Fruit fly (Drosophila melanogaster) whole organism, embryonic: Measurements from ENCODE around the gene CG4733.

ENCODE experiments used
- Aef1 ChIP-seq: fragments of 200-800 bp; sonication (Bioruptor generic); IDR thresholded peaks from 3 replicates; pipeline ENCODE4 v1.3.6; 2022; ENCODE audit warnings: missing biosample characterization, missing genetic modification characterization
- CG10959 ChIP-seq: fragments of 200-800 bp; sonication (Bioruptor generic); IDR thresholded peaks from 2 replicates; pipeline ENCODE4 v1.3.6; 2022; ENCODE audit warnings: missing biosample characterization, missing genetic modification characterization
- CG12769 ChIP-seq: fragments of 200-800 bp; sonication (Bioruptor generic); optimal IDR thresholded peaks from 2 replicates; lab custom pipeline; 2019; ENCODE audit warnings: missing biosample characterization, mild to moderate bottlenecking, missing genetic modification characterization, moderate library complexity
- CG13296 ChIP-seq: fragments of 200-800 bp; sonication (Bioruptor generic); optimal IDR thresholded peaks from 3 replicates; lab custom pipeline; 2018; ENCODE audit warnings: missing biosample characterization, mild to moderate bottlenecking, missing genetic modification characterization
- CG14860 ChIP-seq: fragments of 200-800 bp; sonication (Bioruptor generic); IDR thresholded peaks from 3 replicates; pipeline ENCODE4 v1.3.6; 2022; ENCODE audit warnings: missing biosample characterization, missing genetic modification characterization; ENCODE audit not compliant: partially characterized antibody
- CG18011 ChIP-seq: fragments of 200-800 bp; sonication (Bioruptor generic); optimal IDR thresholded peaks from 2 replicates; lab custom pipeline; 2017; ENCODE audit warnings: missing biosample characterization, missing genetic modification characterization, mild to moderate bottlenecking, moderate library complexity, missing genotype
- CG2202 ChIP-seq: fragments of 200-800 bp; sonication (Bioruptor generic); optimal IDR thresholded peaks from 2 replicates; lab custom pipeline; 2018; ENCODE audit warnings: missing biosample characterization, mild to moderate bottlenecking, missing genetic modification characterization
- CG3065 ChIP-seq: fragments of 200-800 bp; sonication (Bioruptor generic); optimal IDR thresholded peaks from 2 replicates; lab custom pipeline; 2016; ENCODE audit warnings: missing biosample characterization, missing genetic modification characterization
- CG32772 ChIP-seq: fragments of 200-800 bp; sonication (Bioruptor generic); IDR thresholded peaks from 2 replicates; pipeline ENCODE4 v1.3.6; 2022; ENCODE audit warnings: missing biosample characterization, missing genetic modification characterization
- CG33213 ChIP-seq: fragments of 200-800 bp; sonication (Bioruptor generic); optimal IDR thresholded peaks from 3 replicates; lab custom pipeline; 2016; ENCODE audit warnings: missing biosample characterization, missing genetic modification characterization
- CG34376 ChIP-seq: fragments of 200-800 bp; sonication (Bioruptor generic); optimal IDR thresholded peaks from 2 replicates; lab custom pipeline; 2018; ENCODE audit warnings: missing biosample characterization, mild to moderate bottlenecking, missing genetic modification characterization
- CG4404 ChIP-seq: fragments of 200-800 bp; sonication (Bioruptor generic); IDR thresholded peaks from 2 replicates; pipeline ENCODE4 v1.3.6; 2022; ENCODE audit warnings: missing biosample characterization, missing genetic modification characterization
- CG6654 ChIP-seq: fragments of 200-800 bp; sonication (Bioruptor generic); optimal IDR thresholded peaks from 2 replicates; lab custom pipeline; 2017; ENCODE audit warnings: missing biosample characterization, mild to moderate bottlenecking, missing genetic modification characterization
- CG6765 ChIP-seq: fragments of 200-800 bp; sonication (Bioruptor generic); optimal IDR thresholded peaks from 3 replicates; lab custom pipeline; 2017; ENCODE audit warnings: missing biosample characterization, mild to moderate bottlenecking, missing genetic modification characterization
- CG7357 ChIP-seq: fragments of 200-800 bp; sonication (Bioruptor generic); IDR thresholded peaks from 3 replicates; pipeline ENCODE4 v1.3.6; 2022; ENCODE audit warnings: missing biosample characterization, missing genetic modification characterization
- CG7839 ChIP-seq: fragments of 200-800 bp; sonication (Bioruptor generic); optimal IDR thresholded peaks from 3 replicates; lab custom pipeline; 2018; ENCODE audit warnings: missing biosample characterization, mild to moderate bottlenecking, missing genetic modification characterization, moderate library complexity
- CG7928 ChIP-seq: fragments of 200-800 bp; sonication (Bioruptor generic); optimal IDR thresholded peaks from 2 replicates; lab custom pipeline; 2017; ENCODE audit warnings: missing biosample characterization, mild to moderate bottlenecking, missing genetic modification characterization
- Deaf1 ChIP-seq: fragments of 200-800 bp; optimal IDR thresholded peaks from 3 replicates; lab custom pipeline; 2019; ENCODE audit warnings: missing biosample characterization, mild to moderate bottlenecking, missing genetic modification characterization, moderate library complexity
- Dek ChIP-seq: fragments of 200-800 bp; sonication (Bioruptor generic); optimal IDR thresholded peaks from 3 replicates; lab custom pipeline; 2019; ENCODE audit warnings: missing biosample characterization, mild to moderate bottlenecking, missing genetic modification characterization, moderate library complexity
- Doc2 ChIP-seq: fragments of 200-800 bp; sonication (Bioruptor generic); IDR thresholded peaks from 2 replicates; pipeline ENCODE4 v1.3.6; 2022; ENCODE audit warnings: missing biosample characterization, missing genetic modification characterization
- Dp ChIP-seq: fragments of 200-800 bp; sonication (Bioruptor generic); optimal IDR thresholded peaks from 2 replicates; lab custom pipeline; 2018; ENCODE audit warnings: missing biosample characterization, mild to moderate bottlenecking, missing genetic modification characterization, moderate library complexity
- Dref ChIP-seq: fragments of 200-800 bp; sonication (Bioruptor generic); IDR thresholded peaks from 2 replicates; pipeline ENCODE4 v1.3.6; 2022; ENCODE audit warnings: missing biosample characterization, missing genetic modification characterization
- ERR ChIP-seq: fragments of 200-800 bp; sonication (Bioruptor generic); optimal IDR thresholded peaks from 2 replicates; lab custom pipeline; 2016; ENCODE audit warnings: missing biosample characterization, missing genetic modification characterization
- Elba2 ChIP-seq: fragments of 200-800 bp; sonication (Bioruptor generic); optimal IDR thresholded peaks from 3 replicates; lab custom pipeline; 2016; ENCODE audit warnings: missing biosample characterization, missing genetic modification characterization
- GATAe ChIP-seq: fragments of 200-800 bp; sonication (Bioruptor generic); conservative IDR thresholded peaks from 2 replicates; pipeline ENCODE4 v1.3.6; 2022; ENCODE audit warnings: missing biosample characterization, missing genetic modification characterization
- HLH54F ChIP-seq: fragments of 200-800 bp; sonication (Bioruptor generic); optimal IDR thresholded peaks from 3 replicates; lab custom pipeline; 2016; ENCODE audit warnings: missing biosample characterization, missing genetic modification characterization
- Hmr ChIP-seq: fragments of 200-800 bp; sonication (Bioruptor generic); optimal IDR thresholded peaks from 3 replicates; lab custom pipeline; 2017; ENCODE audit warnings: mild to moderate bottlenecking, missing biosample characterization, missing genetic modification reagents, missing genetic modification characterization
- Hr3 ChIP-seq: fragments of 200-800 bp; sonication (Bioruptor generic); optimal IDR thresholded peaks from 3 replicates; lab custom pipeline; 2016; ENCODE audit warnings: missing biosample characterization, missing genetic modification characterization
- Hr39 ChIP-seq: fragments of >200 bp; optimal IDR thresholded peaks from 2 replicates; lab custom pipeline; 2017
- MBD-R2 ChIP-seq: fragments of 200-800 bp; sonication (Bioruptor generic); IDR thresholded peaks from 2 replicates; pipeline ENCODE4 v1.3.6; 2022; ENCODE audit warnings: missing biosample characterization, missing genetic modification characterization
- MTF-1 ChIP-seq: fragments of 200-800 bp; sonication (Bioruptor generic); optimal IDR thresholded peaks from 2 replicates; lab custom pipeline; 2018; ENCODE audit warnings: missing biosample characterization, mild to moderate bottlenecking, missing genetic modification characterization, borderline replicate concordance
- Mad ChIP-seq: fragments of 200-800 bp; sonication (Bioruptor generic); optimal IDR thresholded peaks from 2 replicates; lab custom pipeline; 2016; ENCODE audit warnings: missing biosample characterization, missing genetic modification characterization
- Optix ChIP-seq: fragments of 200-800 bp; sonication (Bioruptor generic); IDR thresholded peaks from 3 replicates; pipeline ENCODE4 v1.3.6; 2022; ENCODE audit warnings: missing biosample characterization, missing genetic modification characterization
- Six4 ChIP-seq: fragments of 200-800 bp; sonication (Bioruptor generic); optimal IDR thresholded peaks from 2 replicates; lab custom pipeline; 2016; ENCODE audit warnings: missing biosample characterization, missing genetic modification characterization
- Sox102F ChIP-seq: fragments of 200-800 bp; sonication (Bioruptor generic); optimal IDR thresholded peaks from 2 replicates; lab custom pipeline; 2018; ENCODE audit warnings: missing biosample characterization, mild to moderate bottlenecking, missing genetic modification characterization, moderate library complexity
- Taf1 ChIP-seq: fragments of 200-800 bp; sonication (Bioruptor generic); IDR thresholded peaks from 2 replicates; pipeline ENCODE4 v1.3.6; 2022; ENCODE audit warnings: missing biosample characterization, missing genetic modification characterization
- aop ChIP-seq: fragments of 200-800 bp; sonication (Bioruptor generic); IDR thresholded peaks from 2 replicates; pipeline ENCODE4 v1.3.6; 2022; ENCODE audit warnings: missing biosample characterization, missing genetic modification characterization
- bab2 ChIP-seq: fragments of 200-800 bp; sonication (Bioruptor generic); optimal IDR thresholded peaks from 2 replicates; lab custom pipeline; 2016; ENCODE audit warnings: missing biosample characterization, missing genetic modification characterization
- bowl ChIP-seq: fragments of 200-800 bp; sonication (Bioruptor generic); IDR thresholded peaks from 2 replicates; pipeline ENCODE4 v1.3.6; 2022; ENCODE audit warnings: missing biosample characterization, missing genetic modification characterization
- btn ChIP-seq: fragments of 200-800 bp; sonication (Bioruptor generic); optimal IDR thresholded peaks from 2 replicates; lab custom pipeline; 2016; ENCODE audit warnings: missing biosample characterization, missing genetic modification characterization
- ci ChIP-seq: fragments of 200-800 bp; sonication (Bioruptor generic); IDR thresholded peaks from 3 replicates; pipeline ENCODE4 v1.3.6; 2022; ENCODE audit warnings: missing biosample characterization, missing genetic modification characterization
- grau ChIP-seq: fragments of 200-800 bp; optimal IDR thresholded peaks from 3 replicates; lab custom pipeline; 2019; ENCODE audit warnings: missing biosample characterization, mild to moderate bottlenecking, missing genetic modification characterization, moderate library complexity
- gro ChIP-seq: fragments of 200-800 bp; sonication (Bioruptor generic); optimal IDR thresholded peaks from 2 replicates; lab custom pipeline; 2016; ENCODE audit warnings: missing biosample characterization, missing genetic modification characterization
- gsb-n ChIP-seq: fragments of 200-800 bp; sonication (Bioruptor generic); optimal IDR thresholded peaks from 3 replicates; lab custom pipeline; 2018; ENCODE audit warnings: missing biosample characterization, mild to moderate bottlenecking, missing genetic modification characterization
- lab ChIP-seq: fragments of 200-800 bp; sonication (Bioruptor generic); optimal IDR thresholded peaks from 3 replicates; lab custom pipeline; 2017; ENCODE audit warnings: missing biosample characterization, missing genetic modification characterization, mild to moderate bottlenecking, moderate library complexity, missing genetic modification reagents
- lmd ChIP-seq: fragments of 200-800 bp; sonication (Bioruptor generic); IDR thresholded peaks from 2 replicates; pipeline ENCODE4 v1.3.6; 2022; ENCODE audit warnings: missing biosample characterization, missing genetic modification characterization
- pb ChIP-seq: fragments of 200-800 bp; sonication (Bioruptor generic); optimal IDR thresholded peaks from 3 replicates; lab custom pipeline; 2016; ENCODE audit warnings: missing biosample characterization, missing genetic modification characterization
- phol ChIP-seq: fragments of 200-800 bp; sonication (Bioruptor generic); optimal IDR thresholded peaks from 3 replicates; lab custom pipeline; 2018; ENCODE audit warnings: missing biosample characterization, mild to moderate bottlenecking, missing genetic modification characterization, moderate library complexity
- seq ChIP-seq: fragments of 200-800 bp; sonication (Bioruptor generic); IDR thresholded peaks from 2 replicates; pipeline ENCODE4 v1.3.6; 2022; ENCODE audit warnings: missing biosample characterization, missing genetic modification characterization
- sim ChIP-seq: fragments of 200-800 bp; sonication (Bioruptor generic); IDR thresholded peaks from 2 replicates; pipeline ENCODE4 v1.3.6; 2022; ENCODE audit warnings: missing biosample characterization, missing genetic modification characterization
- tgo ChIP-seq: fragments of 200-800 bp; sonication (Bioruptor generic); IDR thresholded peaks from 3 replicates; pipeline ENCODE4 v1.3.6; 2022; ENCODE audit warnings: missing biosample characterization, missing genetic modification characterization
- wor ChIP-seq: fragments of 200-800 bp; sonication (Bioruptor generic); IDR thresholded peaks from 2 replicates; pipeline ENCODE4 v1.3.6; 2022; ENCODE audit warnings: missing biosample characterization, missing genetic modification characterization

CG4733 gene

dm6 chr3R:19892046-19892445 lies 1.6 kb downstream of the CG4733 start (continued):
- peak; percentile 48 for TF ChIP-seq gsb-n (tag; lab: Kevin White, UChicago)
- peak; percentile 70 for TF ChIP-seq grau (tag; lab: Kevin White, UChicago)
- TF ChIP-seq Six4 (GFP tag; lab: Kevin White, UChicago): peak; percentile 72
- peak; percentile 51 for TF ChIP-seq btn (GFP tag; lab: Kevin White, UChicago)
- peak; percentile 81 for TF ChIP-seq ci (GFP tag; lab: Robert Waterston, UW)
- peak; percentile 71 for TF ChIP-seq seq (GFP tag; lab: Robert Waterston, UW)
- TF ChIP-seq CG2202: peak; percentile 13
- peak; percentile 66 for TF ChIP-seq CG32772 (GFP tag; lab: Robert Waterston, UW)
- peak; percentile 20 for TF ChIP-seq CG34376 (GFP tag; lab: Kevin White, UChicago)
- TF ChIP-seq wor (GFP tag; lab: Robert Waterston, UW): 0 out of 2 replicates have a peak, but pooled peaks have one; percentile 20
- no peak for TF ChIP-seq Dp
- peak; percentile 34; the same call in 1 of the 2 replicates for TF ChIP-seq MBD-R2
- TF ChIP-seq Aef1 (GFP tag; lab: Robert Waterston, UW): peak; percentile 73; the same call in 2 of the 3 replicates
- TF ChIP-seq ERR (GFP tag; lab: Kevin White, UChicago): peak; percentile 58
- peak; percentile 66 for TF ChIP-seq Sox102F (GFP tag; lab: Kevin White, UChicago)
- TF ChIP-seq CG7839: peak; percentile 82
- TF ChIP-seq aop (GFP tag; lab: Robert Waterston, UW): no peak
- TF ChIP-seq CG12769 (tag; lab: Kevin White, UChicago): peak; percentile 86
- peak; percentile 58 for TF ChIP-seq CG33213 (GFP tag; lab: Kevin White, UChicago)
- peak; percentile 23 for TF ChIP-seq Hr3 (GFP tag; lab: Kevin White, UChicago)
- peak; percentile 64 for TF ChIP-seq tgo (GFP tag; lab: Robert Waterston, UW)
- TF ChIP-seq CG6765 (GFP tag; lab: Kevin White, UChicago): peak; percentile 54
- TF ChIP-seq bab2 (GFP tag; lab: Kevin White, UChicago): peak; percentile 52
- peak; percentile 74 for TF ChIP-seq pb (GFP tag; lab: Kevin White, UChicago)
- TF ChIP-seq Hr39 (lab: Kevin White, UChicago): no peak
- peak; percentile 29 for TF ChIP-seq Mad (GFP tag; lab: Kevin White, UChicago)
- TF ChIP-seq GATAe (GFP tag; lab: Robert Waterston, UW): 0 out of 2 replicates have a peak, but pooled peaks have one; percentile 27
- TF ChIP-seq MTF-1 (GFP tag; lab: Kevin White, UChicago): peak; percentile 51
- TF ChIP-seq bowl (GFP tag; lab: Robert Waterston, UW): no peak
- TF ChIP-seq Deaf1 (tag; lab: Kevin White, UChicago): peak; percentile 55
- TF ChIP-seq sim (GFP tag; lab: Robert Waterston, UW): no peak
- TF ChIP-seq CG18011 (GFP tag; lab: Kevin White, UChicago): no peak
- peak; percentile 83 for TF ChIP-seq lmd (GFP tag; lab: Robert Waterston, UW)
- peak; percentile 55 for TF ChIP-seq HLH54F (GFP tag; lab: Kevin White, UChicago)
- TF ChIP-seq Elba2 (GFP tag; lab: Kevin White, UChicago): no peak
- TF ChIP-seq CG3065 (GFP tag; lab: Kevin White, UChicago): no peak
- TF ChIP-seq CG13296: peak; percentile 62
- peak; percentile 26 for TF ChIP-seq gro (GFP tag; lab: Kevin White, UChicago)
- no peak for TF ChIP-seq Doc2
- TF ChIP-seq Dref (GFP tag; lab: Robert Waterston, UW): no peak
- TF ChIP-seq Taf1 (GFP tag; lab: Robert Waterston, UW): no peak; the same call in 1 of the 2 replicates
- peak; percentile 70 for TF ChIP-seq lab (GFP tag; lab: Kevin White, UChicago)
- TF ChIP-seq CG14860 (GFP tag; lab: Robert Waterston, UW): peak; percentile 47; the same call in 1 of the 3 replicates
- peak; percentile 54 for TF ChIP-seq CG10959 (GFP tag; lab: Robert Waterston, UW)
- peak; percentile 67; the same call in 2 of the 3 replicates for TF ChIP-seq CG7357 (GFP tag; lab: Robert Waterston, UW)
- peak; percentile 71 for TF ChIP-seq Optix
- TF ChIP-seq CG4404 (GFP tag; lab: Robert Waterston, UW): peak; percentile 64
- TF ChIP-seq Hmr (GFP tag; lab: Kevin White, UChicago): no peak
- TF ChIP-seq Dek (tag; lab: Kevin White, UChicago): peak; percentile 32
- TF ChIP-seq CG6654 (GFP tag; lab: Kevin White, UChicago): peak; percentile 42
- TF ChIP-seq CG7928 (GFP tag; lab: Kevin White, UChicago): no peak
- TF ChIP-seq phol: peak; percentile 76
